Worm (Caenorhabditis elegans) whole organism, L4 larva: Measurements from ENCODE around the gene F54H12.10.

Experiments
- ama-1 ChIP-seq: fragments of 150-350 bp; optimal IDR thresholded peaks from 2 replicates; lab custom pipeline; 2014; ENCODE audit warnings: inconsistent platforms, mixed read lengths
- egl-27 ChIP-seq: sonication (generic microtip); optimal IDR thresholded peaks from 3 replicates; lab custom pipeline; 2017; ENCODE audit warnings: missing biosample characterization, missing genetic modification reagents, missing genetic modification characterization
- nhr-11 ChIP-seq: fragments of 150-350 bp; optimal IDR thresholded peaks from 2 replicates; lab custom pipeline; 2014; ENCODE audit warnings: missing biosample characterization, missing genetic modification characterization

- TF ChIP-seq ama-1 (lab: Kevin White, UChicago) (no peak), egl-27 (no peak), nhr-11 (tag; lab: Kevin White, UChicago) (no peak)
Measured at ce11 chrIII:7925968-7926367, 32.8 kb downstream of the F54H12.10 start.
